Worm (Caenorhabditis elegans): ENCODE results near the gene str-97.

The str-97 gene

ce11 chrV:16143066-16143581 is 11.9 kb downstream of the str-97 start, which contains the start of gene fbxa-88:
fbxa-88 (minus strand) TSS chrV:16143116.
- TF ChIP-seq pqm-1 (tag; optimal IDR thresholded peaks at IDR 0.05): peak; percentile 58
- TF ChIP-seq fkh-10 (GFP tag; optimal IDR thresholded peaks at IDR 0.05): no peak
- no peak for TF ChIP-seq ama-1 (optimal IDR thresholded peaks at IDR 0.05)
- TF ChIP-seq elt-2 (tag; optimal IDR thresholded peaks at IDR 0.05): peak; percentile 80
- no peak for TF ChIP-seq elt-3 (tag; optimal IDR thresholded peaks at IDR 0.05)
- peak; percentile 15 for TF ChIP-seq skn-1 (tag; optimal IDR thresholded peaks at IDR 0.05)

ce11 chrV:16142371-16142770 is 12.6 kb downstream of the str-97 start, which contains the start of gene fbxa-18:
fbxa-18 (plus strand) TSS chrV:16142671.
- TF ChIP-seq fos-1 (tag; optimal IDR thresholded peaks at IDR 0.05): no peak
- no peak for TF ChIP-seq tbx-2 (tag; optimal IDR thresholded peaks at IDR 0.05)
- no peak for TF ChIP-seq ama-1 (optimal IDR thresholded peaks at IDR 0.05)
- no peak for TF ChIP-seq unc-39 (tag; optimal IDR thresholded peaks at IDR 0.05)
- TF ChIP-seq zag-1 (tag; optimal IDR thresholded peaks at IDR 0.05): no peak
- TF ChIP-seq pha-4 (tag; optimal IDR thresholded peaks at IDR 0.05): no peak
- no peak for TF ChIP-seq egl-5 (tag; optimal IDR thresholded peaks at IDR 0.05)
- no peak for TF ChIP-seq hmg-11 (tag; optimal IDR thresholded peaks at IDR 0.05)
- TF ChIP-seq nhr-237 (tag; optimal IDR thresholded peaks at IDR 0.05): no peak
- TF ChIP-seq aly-2 (tag; optimal IDR thresholded peaks at IDR 0.05): no peak

- TF ChIP-seq ceh-28 (tag; optimal IDR thresholded peaks at IDR 0.05): no peak
- TF ChIP-seq lsy-12 (tag; optimal IDR thresholded peaks at IDR 0.05): no peak
- TF ChIP-seq mdl-1 (tag; optimal IDR thresholded peaks at IDR 0.05): no peak
- no peak for TF ChIP-seq mml-1 (tag; optimal IDR thresholded peaks at IDR 0.05)
- no peak for TF ChIP-seq nhr-77 (tag; optimal IDR thresholded peaks at IDR 0.05)
Observed at ce11 chrV:16141071-16141470, 13.9 kb downstream of the str-97 start, which contains the start of gene clc-32. clc-32 (minus strand) TSS chrV:16141171.

ce11 chrV:16139529-16139928 is 15.5 kb downstream of the str-97 start, which contains the start of gene clc-11:
clc-11 (minus strand) TSS chrV:16139629.
- TF ChIP-seq fos-1 (tag; optimal IDR thresholded peaks at IDR 0.05) (no peak), aly-2 (tag; optimal IDR thresholded peaks at IDR 0.05) (no peak), lin-39 (tag; optimal IDR thresholded peaks at IDR 0.05) (no peak), ceh-28 (tag; optimal IDR thresholded peaks at IDR 0.05) (no peak), lsy-12 (tag; optimal IDR thresholded peaks at IDR 0.05) (no peak), nhr-25 (tag; optimal IDR thresholded peaks at IDR 0.05) (no peak), nfya-1 (tag; optimal IDR thresholded peaks at IDR 0.05; ENCODE audit: insufficient read depth) (no peak), ceh-82 (tag; optimal IDR thresholded peaks at IDR 0.05) (no peak), eor-1 (tag; optimal IDR thresholded peaks at IDR 0.05) (no peak), ZK546.5 (tag; optimal IDR thresholded peaks at IDR 0.05) (no peak), pqm-1 (tag; optimal IDR thresholded peaks at IDR 0.05) (no peak), elt-3 (tag; optimal IDR thresholded peaks at IDR 0.05) (no peak), R02D3.7 (tag; optimal IDR thresholded peaks at IDR 0.05) (no peak), nhr-23 (tag; optimal IDR thresholded peaks at IDR 0.05) (no peak), unc-62 (GFP tag; optimal IDR thresholded peaks at IDR 0.05) (no peak), nhr-67 (tag; optimal IDR thresholded peaks at IDR 0.05) (no peak)

- TF ChIP-seq unc-62 (GFP tag; optimal IDR thresholded peaks at IDR 0.05): no peak
Observed at ce11 chrV:16137043-16137442, 18.0 kb downstream of the str-97 start, which contains the start of gene F44G3.7. F44G3.7 (minus strand) TSS chrV:16137143.

ce11 chrV:16132705-16133104 is 22.3 kb downstream of the str-97 start, which contains the start of gene fbxa-144:
fbxa-144 (minus strand) TSS chrV:16132805.
- TF ChIP-seq elt-3 (tag; optimal IDR thresholded peaks at IDR 0.05) (no peak), egl-27 (tag; optimal IDR thresholded peaks at IDR 0.05) (no peak), mdl-1 (tag; optimal IDR thresholded peaks at IDR 0.05) (no peak), ztf-4 (tag; optimal IDR thresholded peaks at IDR 0.05) (no peak), elt-1 (tag; optimal IDR thresholded peaks at IDR 0.05) (no peak), nhr-28 (tag; optimal IDR thresholded peaks at IDR 0.05) (no peak), tbx-2 (tag; optimal IDR thresholded peaks at IDR 0.05) (no peak), pha-4 (tag; optimal IDR thresholded peaks at IDR 0.05) (no peak), unc-39 (tag; optimal IDR thresholded peaks at IDR 0.05) (no peak), nfya-1 (tag; optimal IDR thresholded peaks at IDR 0.05; ENCODE audit: insufficient read depth) (no peak), egl-5 (tag; optimal IDR thresholded peaks at IDR 0.05) (no peak), aly-2 (tag; optimal IDR thresholded peaks at IDR 0.05) (no peak), ceh-28 (tag; optimal IDR thresholded peaks at IDR 0.05) (no peak), nhr-25 (tag; optimal IDR thresholded peaks at IDR 0.05) (no peak), zag-1 (tag; optimal IDR thresholded peaks at IDR 0.05) (no peak), nhr-237 (tag; optimal IDR thresholded peaks at IDR 0.05) (no peak), daf-12 (tag; optimal IDR thresholded peaks at IDR 0.05) (no peak)

All from whole organism, L3 larva.